In genomic region chrX:13371704-13372049, dm6 we compare ENCODE assay signal across 3 fruit fly cellular contexts.
A peak's percentile ranks its signal among the peaks of the same experiment; 100 is the strongest.
TF ChIP-seq lines count a peak whose summit lies in the region.

No protein-coding gene starts in this region.

- TF ChIP-seq CTCF in whole organism, embryonic (GFP tag; optimal IDR thresholded peaks at IDR 0.05; lab: Kevin White, UChicago), result no peak

TF ChIP-seq in whole organism, adult, 20 proteins besides CTCF, POLR2A, EP300 and RAD21:
- TF ChIP-seq toe (GFP tag; optimal IDR thresholded peaks at IDR 0.05; lab: Kevin White, UChicago) (no peak), ovo (GFP tag; optimal IDR thresholded peaks at IDR 0.05; lab: Kevin White, UChicago) (peak; percentile 65)
TF ChIP-seq in whole organism, adult: peak in this region for 1.

TF ChIP-seq in whole organism, embryonic, 481 proteins besides CTCF, POLR2A, EP300 and RAD21:
- TF ChIP-seq CG15601 (tag; optimal IDR thresholded peaks at IDR 0.05; lab: Kevin White, UChicago) (no peak), grn (GFP tag; optimal IDR thresholded peaks at IDR 0.05; lab: Kevin White, UChicago) (peak; percentile 2), HmgD (GFP tag; optimal IDR thresholded peaks at IDR 0.05; lab: Kevin White, UChicago) (no peak), insv (GFP tag; optimal IDR thresholded peaks at IDR 0.05; lab: Kevin White, UChicago) (peak in 1 of 2 experiments; percentile 20), schlank (tag; optimal IDR thresholded peaks at IDR 0.05; lab: Kevin White, UChicago) (no peak), pho (GFP tag; optimal IDR thresholded peaks at IDR 0.05; lab: Kevin White, UChicago) (no peak), CG3726 (GFP tag; IDR thresholded peaks at IDR 0.05; lab: Robert Waterston, UW) (no peak), CG13287 (GFP tag; IDR thresholded peaks at IDR 0.05; lab: Robert Waterston, UW; ENCODE audit: partially characterized antibody) (no peak), prd (optimal IDR thresholded peaks at IDR 0.05; lab: Kevin White, UChicago) (no peak), prd (GFP tag; IDR thresholded peaks at IDR 0.05; lab: Robert Waterston, UW) (no peak), CG18764 (GFP tag; optimal IDR thresholded peaks at IDR 0.05; lab: Kevin White, UChicago) (no peak), eve (GFP tag; optimal IDR thresholded peaks at IDR 0.05; lab: Kevin White, UChicago) (peak in 1 of 2 experiments; percentile 9), CG9876 (GFP tag; optimal IDR thresholded peaks at IDR 0.05; lab: Kevin White, UChicago) (no peak), CG4617 (GFP tag; optimal IDR thresholded peaks at IDR 0.05; lab: Kevin White, UChicago; ENCODE audit: borderline replicate concordance) (no peak), sisA (GFP tag; IDR thresholded peaks at IDR 0.05; lab: Robert Waterston, UW) (no peak), hbn (GFP tag; IDR thresholded peaks at IDR 0.05; lab: Robert Waterston, UW; ENCODE audit: partially characterized antibody) (no peak), Pdp1 (GFP tag; optimal IDR thresholded peaks at IDR 0.05; lab: Kevin White, UChicago) (peak in 1 of 2 experiments; percentile 46), CG31224 (GFP tag; IDR thresholded peaks at IDR 0.05; lab: Robert Waterston, UW) (no peak), CG2199 (GFP tag; IDR thresholded peaks at IDR 0.05; lab: Robert Waterston, UW) (no peak), CG32767 (GFP tag; IDR thresholded peaks at IDR 0.05; lab: Robert Waterston, UW) (no peak), Bdp1 (GFP tag; optimal IDR thresholded peaks at IDR 0.05; lab: Kevin White, UChicago) (no peak), CG12155 (GFP tag; optimal IDR thresholded peaks at IDR 0.05; lab: Kevin White, UChicago) (no peak), exex (tag; optimal IDR thresholded peaks at IDR 0.05; lab: Kevin White, UChicago) (peak; percentile 18), crol (GFP tag; IDR thresholded peaks at IDR 0.05; lab: Robert Waterston, UW) (peak; percentile 69), sug (tag; optimal IDR thresholded peaks at IDR 0.05; lab: Kevin White, UChicago) (peak; percentile 65), hb (GFP tag; IDR thresholded peaks at IDR 0.05; lab: Robert Waterston, UW; ENCODE audit: partially characterized antibody) (no peak), Antp (GFP tag; optimal IDR thresholded peaks at IDR 0.05; lab: Kevin White, UChicago) (no peak)
TF ChIP-seq in whole organism, embryonic: peak in this region for 7.

TF ChIP-seq in whole organism, prepupa, 60 proteins besides CTCF, POLR2A, EP300 and RAD21:
- no peak for TF ChIP-seq fkh (GFP tag; optimal IDR thresholded peaks at IDR 0.05; lab: Kevin White, UChicago)
- no peak for TF ChIP-seq Ets96B (tag; optimal IDR thresholded peaks at IDR 0.05; lab: Kevin White, UChicago)
- TF ChIP-seq dac (GFP tag; optimal IDR thresholded peaks at IDR 0.05; lab: Kevin White, UChicago), result no peak
- TF ChIP-seq CG6854 (GFP tag; optimal IDR thresholded peaks at IDR 0.05; lab: Kevin White, UChicago), result no peak
- no peak for TF ChIP-seq acj6 (GFP tag; optimal IDR thresholded peaks at IDR 0.05; lab: Kevin White, UChicago)
- TF ChIP-seq CG11762 (GFP tag; optimal IDR thresholded peaks at IDR 0.05; lab: Kevin White, UChicago; ENCODE audit: insufficient read depth), result no peak
- TF ChIP-seq Lpt (GFP tag; optimal IDR thresholded peaks at IDR 0.05; lab: Kevin White, UChicago), result no peak
- no peak for TF ChIP-seq CG4318 (GFP tag; optimal IDR thresholded peaks at IDR 0.05; lab: Kevin White, UChicago)
- no peak for TF ChIP-seq fd59A (GFP tag; optimal IDR thresholded peaks at IDR 0.05; lab: Kevin White, UChicago)
- no peak for TF ChIP-seq CG11294 (GFP tag; IDR thresholded peaks at IDR 0.05; lab: Robert Waterston, UW)
- no peak for TF ChIP-seq CG9139 (GFP tag; optimal IDR thresholded peaks at IDR 0.05; lab: Kevin White, UChicago)
- no peak for TF ChIP-seq CG15336 (GFP tag; IDR thresholded peaks at IDR 0.05; lab: Robert Waterston, UW)
- TF ChIP-seq CG31627 (GFP tag; optimal IDR thresholded peaks at IDR 0.05; lab: Kevin White, UChicago), result no peak
- peak; percentile 66 for TF ChIP-seq vri (GFP tag; optimal IDR thresholded peaks at IDR 0.05; lab: Kevin White, UChicago)
- TF ChIP-seq CG6276 (GFP tag; optimal IDR thresholded peaks at IDR 0.05; lab: Kevin White, UChicago), result no peak
- TF ChIP-seq Eip75B (GFP tag; optimal IDR thresholded peaks at IDR 0.05; lab: Kevin White, UChicago), result no peak
- TF ChIP-seq fd85E (GFP tag; optimal IDR thresholded peaks at IDR 0.05; lab: Kevin White, UChicago), result no peak
- no peak for TF ChIP-seq net (GFP tag; optimal IDR thresholded peaks at IDR 0.05; lab: Kevin White, UChicago)
- peak; percentile 45 for TF ChIP-seq svp (GFP tag; lab: Kevin White, UChicago)
- no peak for TF ChIP-seq CG6163 (GFP tag; IDR thresholded peaks at IDR 0.05; lab: Robert Waterston, UW)
- no peak for TF ChIP-seq eg (GFP tag; IDR thresholded peaks at IDR 0.05; lab: Robert Waterston, UW)
- peak; percentile 19 for TF ChIP-seq Eip78C (GFP tag; lab: Kevin White, UChicago)
- no peak for TF ChIP-seq Eip93F (GFP tag; optimal IDR thresholded peaks at IDR 0.05; lab: Kevin White, UChicago)
